Fruit fly (Drosophila melanogaster) whole organism, prepupa: ENCODE measurements around the gene CG17801.

Experiments
- CG16779 ChIP-seq: fragments of 200-800 bp; sonication (Bioruptor generic); optimal IDR thresholded peaks from 3 replicates; lab custom pipeline; 2017; ENCODE audit warnings: missing biosample characterization, mild to moderate bottlenecking, missing genetic modification characterization
- Eip93F ChIP-seq: fragments of 200-800 bp; sonication (Bioruptor generic); optimal IDR thresholded peaks from 2 replicates; lab custom pipeline; 2016; ENCODE audit warnings: missing biosample characterization, mild to moderate bottlenecking, missing genetic modification characterization
- lz ChIP-seq: fragments of 200-800 bp; sonication (Bioruptor generic); optimal IDR thresholded peaks from 3 replicates; lab custom pipeline; 2016; ENCODE audit warnings: missing biosample characterization, missing genetic modification characterization
- spab ChIP-seq: fragments of 200-800 bp; sonication (Bioruptor generic); optimal IDR thresholded peaks from 2 replicates; lab custom pipeline; 2017; ENCODE audit warnings: missing biosample characterization, mild to moderate bottlenecking, missing genetic modification characterization, missing genetic modification reagents

dm6 chr3R:17774538-17774937 is 32.3 kb downstream of the CG17801 start:
- no peak for TF ChIP-seq Eip93F (GFP tag; lab: Kevin White, UChicago)
- TF ChIP-seq spab (GFP tag; lab: Kevin White, UChicago) = no peak
- no peak for TF ChIP-seq CG16779 (tag; lab: Kevin White, UChicago)
- no peak for TF ChIP-seq lz (GFP tag; lab: Kevin White, UChicago)
